Worm (Caenorhabditis elegans) whole organism, L4/young adult: ENCODE data around the gene srv-13.

Experiments used
- W03F9.2 ChIP-seq: fragments of 150-350 bp; optimal IDR thresholded peaks from 2 replicates; lab custom pipeline; 2014; ENCODE audit warnings: missing biosample characterization, missing genetic modification characterization
- him-1 ChIP-seq: sonication (generic microtip); optimal IDR thresholded peaks from 2 replicates; lab custom pipeline; 2016; ENCODE audit warnings: missing genotype, missing genetic modification reagents, missing genetic modification characterization, missing compliant biosample characterization

DNA sequence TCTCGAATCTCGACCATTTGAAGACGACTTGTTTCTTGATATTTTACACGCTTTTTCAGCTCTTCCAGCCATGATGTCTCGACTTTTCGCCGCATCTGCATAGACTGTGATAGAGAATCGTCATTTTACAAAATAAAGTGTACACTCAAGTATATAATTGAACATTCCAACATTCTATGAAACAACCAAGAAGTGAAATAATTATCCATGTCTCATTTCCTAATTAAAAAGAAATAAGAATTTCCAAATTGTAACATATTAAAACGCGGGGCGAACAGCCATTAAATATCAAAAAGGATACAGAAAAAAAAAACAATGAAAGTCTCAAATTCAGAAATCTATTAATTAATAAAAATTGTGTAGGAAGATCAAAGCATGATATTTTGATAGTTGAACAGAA, 32.0 kb upstream of the srv-13 start, which contains the start of gene smg-3:
- no peak for TF ChIP-seq him-1 (tag; lab: Kevin White, UChicago)
- no peak for TF ChIP-seq W03F9.2 (tag; lab: Kevin White, UChicago)
